Worm (Caenorhabditis elegans) whole organism, young adult: ENCODE measurements around the gene klp-12.

Experiments used
- D2030.7 ChIP-seq: fragments of 200-800 bp; sonication (Bioruptor generic); IDR thresholded peaks from 2 replicates; pipeline ENCODE4 v1.3.6; 2022; ENCODE audit warnings: missing genetic modification reagents, missing genetic modification characterization, missing compliant biosample characterization
- F23B12.7 ChIP-seq: sonication (generic microtip); optimal IDR thresholded peaks from 2 replicates; lab custom pipeline; 2017; ENCODE audit warnings: missing genetic modification characterization, mild to moderate bottlenecking, missing compliant biosample characterization, antibody characterized with exemption, moderate library complexity; ENCODE audit not compliant: insufficient read depth
- F39B2.1 ChIP-seq: fragments of 200-800 bp; sonication (Bioruptor generic); IDR thresholded peaks from 2 replicates; pipeline ENCODE4 v1.3.6; 2022; ENCODE audit warnings: missing genetic modification reagents, missing genetic modification characterization, missing compliant biosample characterization
- F57C9.4 ChIP-seq: sonication (generic microtip); optimal IDR thresholded peaks from 2 replicates; lab custom pipeline; 2017; ENCODE audit warnings: mild to moderate bottlenecking, missing genetic modification characterization, missing compliant biosample characterization
- T07F8.4 ChIP-seq: sonication (generic microtip); optimal IDR thresholded peaks from 2 replicates; lab custom pipeline; 2016; ENCODE audit warnings: mild to moderate bottlenecking, missing genetic modification characterization, moderate library complexity, missing compliant biosample characterization
- T26A5.8 ChIP-seq: sonication (generic microtip); optimal IDR thresholded peaks from 2 replicates; lab custom pipeline; 2016; ENCODE audit warnings: missing genetic modification characterization, missing compliant biosample characterization
- ZK185.1 ChIP-seq: sonication (generic microtip); optimal IDR thresholded peaks from 2 replicates; lab custom pipeline; 2016; ENCODE audit warnings: mild to moderate bottlenecking, missing genetic modification characterization, missing compliant biosample characterization; ENCODE audit not compliant: poor library complexity, severe bottlenecking
- aptf-2 ChIP-seq: fragments of 200-800 bp; sonication (Bioruptor generic); conservative IDR thresholded peaks from 2 replicates; pipeline ENCODE4 v1.3.6; 2022; ENCODE audit warnings: missing genetic modification reagents, missing genetic modification characterization, missing compliant biosample characterization
- attf-3 ChIP-seq: fragments of 200-800 bp; sonication (Bioruptor generic); conservative IDR thresholded peaks from 2 replicates; pipeline ENCODE4 v1.3.6; 2022; ENCODE audit warnings: missing genetic modification reagents, missing genetic modification characterization, missing compliant biosample characterization
- attf-5 ChIP-seq: fragments of 200-800 bp; sonication (Bioruptor generic); optimal IDR thresholded peaks from 2 replicates; lab custom pipeline; 2018; ENCODE audit warnings: mild to moderate bottlenecking, missing genetic modification characterization, missing compliant biosample characterization
- ccch-3 ChIP-seq: fragments of 200-800 bp; sonication (Bioruptor generic); optimal IDR thresholded peaks from 2 replicates; lab custom pipeline; 2018; ENCODE audit warnings: mild to moderate bottlenecking, missing genetic modification characterization, missing compliant biosample characterization
- cebp-1 ChIP-seq, 2 experiments: fragments of 200-800 bp in 1 of 2; sonication (Bioruptor generic) in 1 of 2; sonication (generic microtip) in 1 of 2; IDR thresholded peaks in 1 of 2; optimal IDR thresholded peaks in 1 of 2; 2 replicates each; pipeline versions ENCODE4 v1.3.6 to Lab custom; 2017 to 2022; ENCODE audit warnings: missing compliant biosample characterization in 2 of 2, missing genetic modification characterization in 2 of 2, mild to moderate bottlenecking in 1 of 2, missing genetic modification reagents in 1 of 2, moderate library complexity in 1 of 2
- ceh-100 ChIP-seq: fragments of 200-800 bp; sonication (Bioruptor generic); IDR thresholded peaks from 2 replicates; pipeline ENCODE4 v1.3.6; 2022; ENCODE audit warnings: missing genetic modification reagents, missing genetic modification characterization, missing compliant biosample characterization
- ceh-27 ChIP-seq: fragments of 200-800 bp; sonication (Bioruptor generic); optimal IDR thresholded peaks from 2 replicates; lab custom pipeline; 2018; ENCODE audit warnings: mild to moderate bottlenecking, missing genetic modification characterization, moderate library complexity, missing compliant biosample characterization
- dox-1 ChIP-seq: fragments of 200-800 bp; sonication (Bioruptor generic); IDR thresholded peaks from 2 replicates; pipeline ENCODE4 v1.3.6; 2022; ENCODE audit warnings: missing genetic modification reagents, missing genetic modification characterization, missing compliant biosample characterization
- egl-44 ChIP-seq: fragments of 200-800 bp; sonication (Bioruptor generic); IDR thresholded peaks from 2 replicates; pipeline ENCODE4 v1.3.6; 2022; ENCODE audit warnings: missing genetic modification reagents, missing genetic modification characterization, missing compliant biosample characterization
- lag-1 ChIP-seq: fragments of 200-800 bp; sonication (Bioruptor generic); IDR thresholded peaks from 2 replicates; pipeline ENCODE4 v1.3.6; 2022; ENCODE audit warnings: missing genetic modification reagents, missing genetic modification characterization, missing compliant biosample characterization
- let-526 ChIP-seq: fragments of 200-800 bp; sonication (Bioruptor generic); IDR thresholded peaks from 2 replicates; pipeline ENCODE4 v1.3.6; 2022; ENCODE audit warnings: missing genetic modification reagents, missing genetic modification characterization, missing compliant biosample characterization
- let-607 ChIP-seq, 2 experiments: fragments of 200-800 bp in 1 of 2; sonication (Bioruptor generic) in 1 of 2; sonication (generic microtip) in 1 of 2; optimal IDR thresholded peaks; 2 replicates each; lab custom pipeline; 2016 to 2018; ENCODE audit warnings: mild to moderate bottlenecking in 2 of 2, missing compliant biosample characterization in 2 of 2, missing genetic modification characterization in 2 of 2, moderate library complexity in 2 of 2, missing genotype in 1 of 2
- lin-26 ChIP-seq: fragments of 200-800 bp; sonication (Bioruptor generic); IDR thresholded peaks from 2 replicates; pipeline ENCODE4 v1.3.6; 2022; ENCODE audit warnings: missing genetic modification reagents, missing genetic modification characterization, missing compliant biosample characterization
- lin-35 ChIP-seq, 3 experiments: fragments of 150-350 bp in 2 of 3; sonication (generic microtip) in 1 of 3; optimal IDR thresholded peaks; 2 replicates each; lab custom pipeline; 2014 to 2018; ENCODE audit warnings: missing biosample characterization in 3 of 3, missing genetic modification characterization in 3 of 3, missing genetic modification reagents in 3 of 3
- lin-40 ChIP-seq: sonication (generic microtip); optimal IDR thresholded peaks from 2 replicates; lab custom pipeline; 2016; ENCODE audit warnings: missing genetic modification characterization, mild to moderate bottlenecking, missing compliant biosample characterization, missing genotype, missing genetic modification reagents
- lin-54 ChIP-seq: fragments of 200-800 bp; sonication (Bioruptor generic); optimal IDR thresholded peaks from 2 replicates; lab custom pipeline; 2018; ENCODE audit warnings: mild to moderate bottlenecking, missing genetic modification characterization, missing compliant biosample characterization
- madf-3 ChIP-seq: fragments of 200-800 bp; sonication (Bioruptor generic); IDR thresholded peaks from 2 replicates; pipeline ENCODE4 v1.3.6; 2022; ENCODE audit warnings: missing genetic modification reagents, missing genetic modification characterization, missing compliant biosample characterization
- madf-6 ChIP-seq: fragments of 200-800 bp; sonication (Bioruptor generic); IDR thresholded peaks from 2 replicates; pipeline ENCODE4 v1.3.6; 2022; ENCODE audit warnings: missing genetic modification reagents, missing genetic modification characterization, missing compliant biosample characterization
- mcd-1 ChIP-seq: fragments of 200-800 bp; sonication (Bioruptor generic); IDR thresholded peaks from 2 replicates; pipeline ENCODE4 v1.3.6; 2022; ENCODE audit warnings: missing genetic modification reagents, missing genetic modification characterization, missing compliant biosample characterization
- nfya-2 ChIP-seq: fragments of 200-800 bp; sonication (Bioruptor generic); IDR thresholded peaks from 2 replicates; pipeline ENCODE4 v1.3.6; 2022; ENCODE audit warnings: missing genetic modification reagents, missing genetic modification characterization, missing compliant biosample characterization
- nhr-179 ChIP-seq: sonication (generic microtip); optimal IDR thresholded peaks from 2 replicates; lab custom pipeline; 2016; ENCODE audit warnings: mild to moderate bottlenecking, missing genetic modification characterization, missing compliant biosample characterization
- nhr-80 ChIP-seq: sonication (generic microtip); optimal IDR thresholded peaks from 2 replicates; lab custom pipeline; 2016; ENCODE audit warnings: missing genetic modification characterization, missing compliant biosample characterization
- rec-8 ChIP-seq, 2 experiments: sonication (generic microtip); optimal IDR thresholded peaks; 2 replicates each; lab custom pipeline; 2016; ENCODE audit warnings: mild to moderate bottlenecking in 2 of 2, missing genetic modification characterization in 2 of 2, missing genetic modification reagents in 2 of 2, missing genotype in 2 of 2, missing biosample characterization in 1 of 2, missing compliant biosample characterization in 1 of 2, moderate library complexity in 1 of 2
- snpc-3.4 ChIP-seq: sonication (generic microtip); optimal IDR thresholded peaks from 2 replicates; lab custom pipeline; 2017; ENCODE audit warnings: missing genetic modification characterization, mild to moderate bottlenecking, missing compliant biosample characterization, antibody characterized with exemption, moderate library complexity, missing genotype, missing genetic modification reagents
- snpc-4 ChIP-seq, 5 experiments: fragments of 150-350 bp in 1 of 5; sonication (generic microtip) in 4 of 5; optimal IDR thresholded peaks; 2 replicates each; lab custom pipeline; 2014 to 2018; ENCODE audit warnings: missing genetic modification characterization in 5 of 5, missing biosample characterization in 3 of 5, antibody characterized with exemption in 2 of 5, mild to moderate bottlenecking in 2 of 5, missing compliant biosample characterization in 2 of 5, missing genotype in 2 of 5, moderate library complexity in 2 of 5, missing genetic modification reagents in 1 of 5
- sptf-2 ChIP-seq: fragments of 200-800 bp; sonication (Bioruptor generic); optimal IDR thresholded peaks from 2 replicates; lab custom pipeline; 2018; ENCODE audit warnings: mild to moderate bottlenecking, missing genetic modification characterization, missing compliant biosample characterization
- unc-130 ChIP-seq: sonication (generic microtip); optimal IDR thresholded peaks from 2 replicates; lab custom pipeline; 2016; ENCODE audit warnings: missing genetic modification reagents, missing genetic modification characterization, missing compliant biosample characterization
- zfh-2 ChIP-seq: fragments of 200-800 bp; sonication (Bioruptor generic); conservative IDR thresholded peaks from 2 replicates; pipeline ENCODE4 v1.3.6; 2022; ENCODE audit warnings: missing genetic modification reagents, missing genetic modification characterization, missing compliant biosample characterization
- ztf-28 ChIP-seq: fragments of 200-800 bp; sonication (Bioruptor generic); IDR thresholded peaks from 2 replicates; pipeline ENCODE4 v1.3.6; 2022; ENCODE audit warnings: missing genetic modification reagents, missing genetic modification characterization, missing compliant biosample characterization

The klp-12 gene

DNA sequence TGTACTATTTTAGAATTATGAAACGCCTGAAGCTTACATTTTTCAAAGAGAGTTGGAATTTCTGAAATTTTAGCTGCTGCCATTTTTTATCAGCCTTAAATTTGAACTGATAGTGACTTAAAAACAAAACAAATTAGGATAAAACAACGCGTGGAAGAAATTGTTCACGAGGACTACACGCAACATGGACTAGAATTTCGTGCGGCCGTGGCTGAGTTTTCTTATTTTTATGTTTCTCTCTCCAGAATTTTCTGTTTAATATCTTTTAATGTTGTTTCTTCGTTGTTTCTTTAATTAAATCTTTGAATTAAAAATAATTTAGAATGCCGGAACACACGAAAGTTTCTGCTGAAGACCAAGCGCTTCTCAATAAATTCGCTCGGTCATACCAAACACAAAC lies 44.8 kb downstream of the klp-12 start, which contains the start of the genes B0035.3, B0035.22 and pfd-4:
Gene B0035.3, minus strand, starts transcription at position 114 of the 400 bp plus-strand sequence.
Gene B0035.22, plus strand, starts transcription at position 269 of the 400 bp plus-strand sequence.
Gene pfd-4, plus strand, starts transcription at position 323 of the 400 bp plus-strand sequence.
- TF ChIP-seq let-526 (GFP tag; lab: Robert Waterston, UW) (0 out of 2 replicates have a peak, but pooled peaks have one; percentile 52), T26A5.8 (tag; lab: Kevin White, UChicago) (no peak), ZK185.1 (peak; percentile 62), dox-1 (GFP tag; lab: Robert Waterston, UW) (peak; percentile 45), unc-130 (GFP tag; lab: Kevin White, UChicago) (peak; percentile 50), snpc-3.4 (tag; lab: Kevin White, UChicago) (peak; percentile 10), lin-40 (tag; lab: Kevin White, UChicago) (peak; percentile 13), rec-8 (tag; optimal IDR thresholded peaks at IDR 0.05; lab: Kevin White, UChicago) (peak in 1 of 2 experiments; percentile 2), let-607 (tag; optimal IDR thresholded peaks at IDR 0.05; lab: Kevin White, UChicago) (peak in 1 of 2 experiments; percentile 52), ceh-27 (peak; percentile 35), madf-6 (GFP tag; lab: Robert Waterston, UW) (peak; percentile 34; the same call in 1 of the 2 replicates), T07F8.4 (tag; lab: Kevin White, UChicago) (no peak), sptf-2 (no peak), lin-35 (GFP tag; optimal IDR thresholded peaks at IDR 0.05; lab: Kevin White, UChicago) (peak in 1 of 3 experiments; percentile 15)

DNA sequence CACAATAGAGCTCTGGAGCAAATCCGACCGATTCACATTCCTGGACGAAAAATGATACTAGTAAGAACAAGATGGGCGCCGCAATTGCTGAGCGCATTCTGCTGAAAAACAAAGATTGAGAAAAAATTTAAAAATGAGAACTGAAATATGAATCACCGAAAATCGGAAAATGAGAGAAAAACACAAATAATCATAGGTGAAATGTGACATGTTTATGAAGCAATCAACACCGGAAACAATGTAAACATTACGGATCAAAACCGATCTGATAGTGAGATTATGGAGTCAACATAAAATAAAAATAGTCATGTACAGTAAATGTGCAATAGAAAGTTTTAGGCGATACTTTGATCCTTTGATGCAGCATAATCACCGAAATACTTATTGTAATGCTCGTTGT lies 45.8 kb downstream of the klp-12 start, which contains the start of gene dnj-2:
Gene dnj-2, minus strand, starts transcription at position 101 of the 400 bp plus-strand sequence.
- TF ChIP-seq D2030.7 = no peak
- no peak for TF ChIP-seq madf-3
- no peak for TF ChIP-seq lin-54 (GFP tag; lab: Kevin White, UChicago)
- no peak for TF ChIP-seq lag-1 (GFP tag; lab: Robert Waterston, UW)
- TF ChIP-seq ccch-3 (GFP tag; lab: Kevin White, UChicago) = no peak
- TF ChIP-seq madf-6 (GFP tag; lab: Robert Waterston, UW) = no peak

DNA sequence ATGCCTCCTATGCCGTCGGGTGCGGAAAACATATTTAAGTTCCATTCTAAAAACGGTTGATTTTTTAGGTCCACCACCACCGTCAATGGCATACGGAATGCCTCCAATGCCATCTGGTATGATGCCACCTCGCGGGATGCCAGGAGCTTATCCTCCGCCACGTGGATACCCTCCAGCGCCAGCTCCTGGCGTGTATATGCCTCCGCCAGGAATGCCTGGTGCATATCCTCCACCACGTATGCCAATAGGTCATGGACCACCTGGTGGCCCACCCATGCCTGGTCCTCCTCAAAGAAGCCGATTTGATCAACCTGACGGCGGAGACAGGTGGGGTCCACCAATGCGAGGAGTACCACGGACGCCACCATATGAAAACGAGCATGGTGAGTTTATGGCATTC lies 48.2 kb downstream of the klp-12 start:
- TF ChIP-seq ztf-28 (GFP tag; lab: Robert Waterston, UW) (0 out of 2 replicates have a peak, but pooled peaks have one; percentile 53), snpc-4 (GFP tag; optimal IDR thresholded peaks at IDR 0.05; lab: Kevin White, UChicago) (no peak), snpc-4 (tag; optimal IDR thresholded peaks at IDR 0.05; lab: Kevin White, UChicago) (no peak), F39B2.1 (GFP tag; lab: Robert Waterston, UW) (no peak), F57C9.4 (tag; lab: Kevin White, UChicago) (no peak), lin-26 (GFP tag; lab: Robert Waterston, UW) (peak; percentile 18; the same call in 1 of the 2 replicates), attf-3 (GFP tag; lab: Robert Waterston, UW) (no peak), zfh-2 (GFP tag; lab: Robert Waterston, UW) (peak; percentile 71)
- TF ChIP-seq, all 124 proteins: peak for 3

DNA sequence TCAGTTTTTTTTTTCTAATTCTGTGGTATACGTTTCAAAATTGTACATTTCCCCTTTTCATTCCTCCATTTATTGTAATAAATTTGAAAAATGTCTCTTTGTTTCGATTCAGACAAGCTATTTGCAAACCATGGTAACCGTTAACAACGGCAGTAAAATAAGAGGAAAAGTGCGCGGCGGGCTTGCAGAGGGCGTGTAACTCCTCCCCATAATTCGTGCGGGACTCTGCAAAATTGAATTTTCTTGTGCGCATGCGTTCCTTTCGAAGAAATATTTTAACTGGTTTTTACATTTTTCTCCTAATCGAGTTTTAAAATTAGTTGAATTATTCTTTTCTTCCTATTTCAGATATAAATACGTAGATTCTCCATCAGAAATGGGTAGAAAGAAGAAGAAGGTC lies 49.0 kb downstream of the klp-12 start, which contains the start of gene znf-207:
Gene znf-207, plus strand, starts transcription at position 349 of the 400 bp plus-strand sequence.
- no peak for TF ChIP-seq madf-3
- peak; percentile 49 for TF ChIP-seq F23B12.7 (tag; lab: Kevin White, UChicago)
- peak; percentile 49 for TF ChIP-seq attf-5 (GFP tag; lab: Kevin White, UChicago)
- TF ChIP-seq ceh-100 = peak; percentile 43
- TF ChIP-seq nhr-80 (tag; lab: Kevin White, UChicago) = peak; percentile 6
- no peak for TF ChIP-seq lin-26 (GFP tag; lab: Robert Waterston, UW)
- TF ChIP-seq cebp-1 (GFP tag; IDR thresholded peaks at IDR 0.05; lab: Robert Waterston, UW) = no peak
- peak; percentile 44 for TF ChIP-seq cebp-1 (tag; optimal IDR thresholded peaks at IDR 0.05; lab: Kevin White, UChicago)
- TF ChIP-seq egl-44 (GFP tag; lab: Robert Waterston, UW) = no peak
- TF ChIP-seq lin-35 (GFP tag; optimal IDR thresholded peaks at IDR 0.05; lab: Kevin White, UChicago) = peak in 1 of 3 experiments; percentile 25
- no peak for TF ChIP-seq aptf-2 (GFP tag; lab: Robert Waterston, UW)
- TF ChIP-seq lag-1 (GFP tag; lab: Robert Waterston, UW) = no peak
- TF ChIP-seq nhr-179 (tag; lab: Kevin White, UChicago) = no peak
- TF ChIP-seq mcd-1 (GFP tag; lab: Robert Waterston, UW) = 0 out of 2 replicates have a peak, but pooled peaks have one; percentile 21
- no peak for TF ChIP-seq nfya-2
